Fruit fly (Drosophila melanogaster) whole organism, embryonic: Measurements from ENCODE around the gene udt.
A peak's percentile ranks its signal among the peaks of the same experiment; 100 is the strongest.

Source experiments
- CG10543 ChIP-seq: fragments of 200-800 bp; sonication (Bioruptor generic); optimal IDR thresholded peaks from 3 replicates; lab custom pipeline; 2017; ENCODE audit warnings: missing biosample characterization, mild to moderate bottlenecking, missing genetic modification characterization, moderate library complexity
- CG11398 ChIP-seq: fragments of 200-800 bp; sonication (Bioruptor generic); optimal IDR thresholded peaks from 2 replicates; lab custom pipeline; 2016; ENCODE audit warnings: missing biosample characterization, missing genetic modification characterization
- CG11456 ChIP-seq: fragments of 200-800 bp; sonication (Bioruptor generic); IDR thresholded peaks from 3 replicates; pipeline ENCODE4 v1.3.6; 2022; ENCODE audit warnings: missing biosample characterization, missing genetic modification characterization
- CG12769 ChIP-seq: fragments of 200-800 bp; sonication (Bioruptor generic); optimal IDR thresholded peaks from 2 replicates; lab custom pipeline; 2019; ENCODE audit warnings: missing biosample characterization, mild to moderate bottlenecking, missing genetic modification characterization, moderate library complexity
- CG13287 ChIP-seq: fragments of 200-800 bp; sonication (Bioruptor generic); IDR thresholded peaks from 2 replicates; pipeline ENCODE4 v1.3.6; 2022; ENCODE audit warnings: missing biosample characterization, missing genetic modification characterization; ENCODE audit not compliant: partially characterized antibody
- CG13894 ChIP-seq: fragments of 200-800 bp; sonication (Bioruptor generic); optimal IDR thresholded peaks from 3 replicates; lab custom pipeline; 2018; ENCODE audit warnings: missing biosample characterization, mild to moderate bottlenecking, missing genetic modification characterization, moderate library complexity
- CG15269 ChIP-seq: fragments of 200-800 bp; sonication (Bioruptor generic); optimal IDR thresholded peaks from 2 replicates; lab custom pipeline; 2018; ENCODE audit warnings: missing biosample characterization, mild to moderate bottlenecking, missing genetic modification characterization, moderate library complexity
- CG1602 ChIP-seq: fragments of 200-800 bp; sonication (Bioruptor generic); optimal IDR thresholded peaks from 3 replicates; lab custom pipeline; 2016; ENCODE audit warnings: missing biosample characterization, missing genetic modification characterization
- CG16779 ChIP-seq: fragments of 200-800 bp; sonication (Bioruptor generic); IDR thresholded peaks from 2 replicates; pipeline ENCODE4 v1.3.6; 2022; ENCODE audit warnings: missing biosample characterization, missing genetic modification characterization
- CG17912 ChIP-seq: fragments of 200-800 bp; sonication (Bioruptor generic); optimal IDR thresholded peaks from 2 replicates; lab custom pipeline; 2018; ENCODE audit warnings: missing biosample characterization, mild to moderate bottlenecking, missing genetic modification characterization
- CG2120 ChIP-seq: fragments of 200-800 bp; sonication (Bioruptor generic); optimal IDR thresholded peaks from 3 replicates; lab custom pipeline; 2016; ENCODE audit warnings: missing biosample characterization, missing genetic modification characterization
- CG2678 ChIP-seq: fragments of 200-800 bp; sonication (Bioruptor generic); optimal IDR thresholded peaks from 3 replicates; lab custom pipeline; 2019; ENCODE audit warnings: missing biosample characterization, mild to moderate bottlenecking, missing genetic modification characterization, moderate library complexity
- CG30020 ChIP-seq: fragments of 200-800 bp; optimal IDR thresholded peaks from 2 replicates; lab custom pipeline; 2019; ENCODE audit warnings: missing biosample characterization, mild to moderate bottlenecking, missing genetic modification characterization, moderate library complexity
- CG32767 ChIP-seq: fragments of 200-800 bp; sonication (Bioruptor generic); IDR thresholded peaks from 2 replicates; pipeline ENCODE4 v1.3.6; 2022; ENCODE audit warnings: missing biosample characterization, missing genetic modification characterization
- CG34376 ChIP-seq: fragments of 200-800 bp; sonication (Bioruptor generic); optimal IDR thresholded peaks from 2 replicates; lab custom pipeline; 2018; ENCODE audit warnings: missing biosample characterization, mild to moderate bottlenecking, missing genetic modification characterization
- CG4404 ChIP-seq: fragments of 200-800 bp; sonication (Bioruptor generic); IDR thresholded peaks from 2 replicates; pipeline ENCODE4 v1.3.6; 2022; ENCODE audit warnings: missing biosample characterization, missing genetic modification characterization
- CG6813 ChIP-seq: fragments of 200-800 bp; sonication (Bioruptor generic); optimal IDR thresholded peaks from 2 replicates; lab custom pipeline; 2017; ENCODE audit warnings: missing biosample characterization, missing genetic modification characterization, mild to moderate bottlenecking, moderate library complexity, missing genetic modification reagents
- CG7372 ChIP-seq: fragments of 200-800 bp; sonication (Bioruptor generic); IDR thresholded peaks from 2 replicates; pipeline ENCODE4 v1.3.6; 2022; ENCODE audit warnings: missing biosample characterization, missing genetic modification characterization
- CG9876 ChIP-seq: fragments of 200-800 bp; sonication (Bioruptor generic); optimal IDR thresholded peaks from 2 replicates; lab custom pipeline; 2016; ENCODE audit warnings: missing biosample characterization, missing genetic modification characterization
- CHES-1-like ChIP-seq: fragments of 200-800 bp; sonication (Bioruptor generic); optimal IDR thresholded peaks from 2 replicates; lab custom pipeline; 2016; ENCODE audit warnings: missing biosample characterization, missing genetic modification characterization
- Deaf1 ChIP-seq: fragments of 200-800 bp; optimal IDR thresholded peaks from 3 replicates; lab custom pipeline; 2019; ENCODE audit warnings: missing biosample characterization, mild to moderate bottlenecking, missing genetic modification characterization, moderate library complexity
- Dip2 ChIP-seq: fragments of 200-800 bp; sonication (Bioruptor generic); IDR thresholded peaks from 2 replicates; pipeline ENCODE4 v1.3.6; 2022; ENCODE audit warnings: missing biosample characterization, missing genetic modification characterization
- Fer1 ChIP-seq: fragments of 200-800 bp; sonication (Bioruptor generic); optimal IDR thresholded peaks from 2 replicates; lab custom pipeline; 2017; ENCODE audit warnings: missing biosample characterization, mild to moderate bottlenecking, missing genetic modification characterization
- MBD-R2 ChIP-seq: fragments of 200-800 bp; sonication (Bioruptor generic); IDR thresholded peaks from 2 replicates; pipeline ENCODE4 v1.3.6; 2022; ENCODE audit warnings: missing biosample characterization, missing genetic modification characterization
- Myb ChIP-seq: fragments of 200-800 bp; sonication (Bioruptor generic); optimal IDR thresholded peaks from 2 replicates; lab custom pipeline; 2016; ENCODE audit warnings: missing biosample characterization, missing genetic modification characterization
- Ravus ChIP-seq: fragments of 200-800 bp; sonication (Bioruptor generic); IDR thresholded peaks from 2 replicates; pipeline ENCODE4 v1.3.6; 2022; ENCODE audit warnings: missing biosample characterization, missing genetic modification characterization
- Scr ChIP-seq: fragments of 200-800 bp; sonication (Bioruptor generic); IDR thresholded peaks from 2 replicates; pipeline ENCODE4 v1.3.6; 2022; ENCODE audit warnings: missing biosample characterization, missing genetic modification characterization; ENCODE audit not compliant: partially characterized antibody
- cad ChIP-seq: fragments of >200 bp; optimal IDR thresholded peaks from 2 replicates; lab custom pipeline; 2017; ENCODE audit warnings: missing biosample characterization, missing genetic modification characterization
- crc ChIP-seq: fragments of 200-800 bp; sonication (Bioruptor generic); optimal IDR thresholded peaks from 2 replicates; lab custom pipeline; 2016; ENCODE audit warnings: missing biosample characterization, missing genetic modification characterization
- ewg ChIP-seq: fragments of 200-800 bp; sonication (Bioruptor generic); optimal IDR thresholded peaks from 3 replicates; lab custom pipeline; 2017; ENCODE audit warnings: mild to moderate bottlenecking, missing biosample characterization, missing genetic modification reagents, missing genetic modification characterization
- fd96Cb ChIP-seq: fragments of 200-800 bp; sonication (Bioruptor generic); optimal IDR thresholded peaks from 2 replicates; lab custom pipeline; 2018; ENCODE audit warnings: missing biosample characterization, mild to moderate bottlenecking, missing genetic modification characterization, moderate library complexity
- ftz-f1 ChIP-seq: fragments of 200-800 bp; sonication (Bioruptor generic); optimal IDR thresholded peaks from 2 replicates; lab custom pipeline; 2016; ENCODE audit warnings: missing biosample characterization, missing genetic modification characterization
- gce ChIP-seq: fragments of 200-800 bp; sonication (Bioruptor generic); IDR thresholded peaks from 3 replicates; pipeline ENCODE4 v1.3.6; 2022; ENCODE audit warnings: missing biosample characterization, missing genetic modification characterization
- jigr1 ChIP-seq: fragments of 200-800 bp; sonication (Bioruptor generic); IDR thresholded peaks from 3 replicates; pipeline ENCODE4 v1.3.6; 2022; ENCODE audit warnings: missing biosample characterization, missing genetic modification characterization
- lola ChIP-seq, 3 experiments: fragments of >200 bp in 2 of 3; fragments of 200-800 bp in 1 of 3; sonication (Bioruptor generic) in 1 of 3; optimal IDR thresholded peaks; 2 replicates each; lab custom pipeline; 2017 to 2019; ENCODE audit warnings: missing biosample characterization in 3 of 3, missing genetic modification characterization in 3 of 3, mild to moderate bottlenecking in 1 of 3, moderate library complexity in 1 of 3
- luna ChIP-seq: fragments of 200-800 bp; sonication (Bioruptor generic); optimal IDR thresholded peaks from 2 replicates; lab custom pipeline; 2016; ENCODE audit warnings: missing biosample characterization, missing genetic modification characterization
- maf-S ChIP-seq: fragments of 200-800 bp; sonication (Bioruptor generic); optimal IDR thresholded peaks from 2 replicates; lab custom pipeline; 2016; ENCODE audit warnings: missing biosample characterization, missing genetic modification characterization
- mld ChIP-seq: fragments of 200-800 bp; sonication (Bioruptor generic); IDR thresholded peaks from 3 replicates; pipeline ENCODE4 v1.3.6; 2022; ENCODE audit warnings: missing biosample characterization, missing genetic modification characterization; ENCODE audit not compliant: partially characterized antibody
- pho ChIP-seq: fragments of 200-800 bp; sonication (Bioruptor generic); optimal IDR thresholded peaks from 2 replicates; lab custom pipeline; 2016; ENCODE audit warnings: missing biosample characterization, missing genetic modification characterization
- rib ChIP-seq: fragments of 200-800 bp; sonication (Bioruptor generic); IDR thresholded peaks from 2 replicates; pipeline ENCODE4 v1.3.6; 2022; ENCODE audit warnings: missing biosample characterization, missing genetic modification characterization
- sc ChIP-seq, 3 experiments: fragments of >200 bp in 2 of 3; fragments of 200-800 bp in 1 of 3; sonication (Bioruptor generic) in 1 of 3; optimal IDR thresholded peaks; 2 replicates in 2 of 3; 3 replicates in 1 of 3; lab custom pipeline; 2017; ENCODE audit warnings: mild to moderate bottlenecking in 1 of 3, missing biosample characterization in 1 of 3, missing genetic modification characterization in 1 of 3, missing genetic modification reagents in 1 of 3
- scrt ChIP-seq: fragments of 200-800 bp; sonication (Bioruptor generic); optimal IDR thresholded peaks from 2 replicates; lab custom pipeline; 2018; ENCODE audit warnings: missing biosample characterization, mild to moderate bottlenecking, missing genetic modification characterization, moderate library complexity
- sob ChIP-seq: fragments of 200-800 bp; sonication (Bioruptor generic); IDR thresholded peaks from 2 replicates; pipeline ENCODE4 v1.3.6; 2022; ENCODE audit warnings: missing biosample characterization, missing genetic modification characterization
- sqz ChIP-seq: fragments of 200-800 bp; sonication (Bioruptor generic); optimal IDR thresholded peaks from 3 replicates; lab custom pipeline; 2018; ENCODE audit warnings: missing biosample characterization, mild to moderate bottlenecking, missing genetic modification characterization
- sug ChIP-seq: fragments of 200-800 bp; optimal IDR thresholded peaks from 2 replicates; lab custom pipeline; 2019; ENCODE audit warnings: missing biosample characterization, mild to moderate bottlenecking, missing genetic modification characterization, moderate library complexity
- wek ChIP-seq: fragments of 200-800 bp; sonication (Bioruptor generic); optimal IDR thresholded peaks from 3 replicates; lab custom pipeline; 2018; ENCODE audit warnings: missing biosample characterization, mild to moderate bottlenecking, missing genetic modification characterization, moderate library complexity
- zfh1 ChIP-seq: fragments of 200-800 bp; sonication (Bioruptor generic); IDR thresholded peaks from 3 replicates; pipeline ENCODE4 v1.3.6; 2022; ENCODE audit warnings: missing biosample characterization, missing genetic modification characterization

Gene udt

DNA sequence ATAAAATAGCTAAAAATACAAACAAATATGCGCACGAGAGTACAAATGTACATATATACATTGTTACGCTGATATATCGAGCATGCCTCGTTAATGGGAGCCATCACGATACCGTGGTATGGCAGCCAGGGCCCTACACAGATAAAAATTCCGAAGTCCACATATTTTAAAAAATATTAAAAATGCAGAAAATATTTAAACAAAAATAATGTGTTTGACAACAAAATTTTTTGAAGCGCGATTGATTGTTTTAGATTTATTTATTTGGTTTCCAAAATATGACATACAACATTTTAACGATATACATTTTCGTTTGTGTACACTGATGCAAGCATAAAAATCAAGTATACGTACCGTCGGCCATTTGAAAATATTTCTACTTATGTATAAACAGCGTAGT, 36.3 kb downstream of the udt start (continued):
- TF ChIP-seq scrt (GFP tag; lab: Kevin White, UChicago) (peak; percentile 78), maf-S (GFP tag; lab: Kevin White, UChicago) (peak; percentile 73), CG11398 (GFP tag; lab: Kevin White, UChicago) (peak; percentile 3), lola (GFP tag; optimal IDR thresholded peaks at IDR 0.05; lab: Kevin White, UChicago) (no peak), CG16779 (0 out of 2 replicates have a peak, but pooled peaks have one; percentile 64), zfh1 (GFP tag; lab: Robert Waterston, UW) (peak; percentile 73; the same call in 1 of the 3 replicates), pho (peak; percentile 78), CHES-1-like (GFP tag; lab: Kevin White, UChicago) (peak; percentile 58), CG1602 (GFP tag; lab: Kevin White, UChicago) (peak; percentile 59), gce (no peak), crc (GFP tag; lab: Kevin White, UChicago) (peak; percentile 53), CG17912 (GFP tag; lab: Kevin White, UChicago) (no peak), CG11456 (GFP tag; lab: Robert Waterston, UW) (peak; percentile 75; the same call in 2 of the 3 replicates), Myb (GFP tag; lab: Kevin White, UChicago) (peak; percentile 42)

DNA sequence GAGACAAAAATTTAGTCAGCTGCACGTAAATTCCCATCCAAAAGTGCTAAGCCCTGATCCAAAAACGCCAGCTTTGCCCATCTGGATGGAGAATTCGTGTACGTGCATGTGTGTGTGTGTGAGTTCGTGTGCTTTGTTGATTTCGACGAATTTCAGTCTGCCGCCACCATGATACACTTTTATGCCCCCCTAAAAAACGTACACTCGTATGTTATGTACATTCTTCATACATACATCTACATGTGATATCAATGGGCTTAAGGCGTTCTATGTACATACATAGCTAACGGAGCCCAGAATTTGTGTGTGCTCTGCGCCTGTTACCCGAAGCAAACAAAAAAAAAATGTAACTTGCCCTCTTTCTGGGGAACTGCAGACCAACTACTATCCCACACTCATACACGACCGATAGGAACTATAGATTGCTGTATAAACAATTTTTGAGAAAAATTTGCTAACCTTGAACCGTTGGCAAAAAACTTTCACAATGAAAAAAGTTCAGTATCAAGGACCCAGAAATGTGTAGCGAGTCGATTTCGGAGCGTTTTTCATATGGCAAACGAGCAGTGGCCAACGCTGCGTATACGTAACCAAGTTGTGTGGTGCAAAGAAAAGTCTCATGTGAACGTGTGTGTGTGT, 37.2 kb downstream of the udt start:
- TF ChIP-seq CG32767 (GFP tag; lab: Robert Waterston, UW) (0 out of 2 replicates have a peak, but pooled peaks have one; percentile 14), sqz (GFP tag; lab: Kevin White, UChicago) (peak; percentile 78), Dip2 (no peak), CG34376 (GFP tag; lab: Kevin White, UChicago) (peak; percentile 78), MBD-R2 (peak; percentile 20; the same call in 1 of the 2 replicates), Scr (peak; percentile 21; the same call in 1 of the 2 replicates), CG13894 (tag; lab: Kevin White, UChicago) (peak; percentile 93), CG2678 (tag; lab: Kevin White, UChicago) (peak; percentile 46), mld (GFP tag; lab: Robert Waterston, UW) (no peak), sc (optimal IDR thresholded peaks at IDR 0.05; lab: Kevin White, UChicago) (no peak), sc (GFP tag; optimal IDR thresholded peaks at IDR 0.05; lab: Kevin White, UChicago) (peak; percentile 1), ewg (GFP tag; lab: Kevin White, UChicago) (no peak), CG12769 (peak; percentile 55), CG9876 (no peak), CG17912 (GFP tag; lab: Kevin White, UChicago) (no peak), Fer1 (peak; percentile 60), rib (GFP tag; lab: Robert Waterston, UW) (peak; percentile 67; the same call in 1 of the 2 replicates), CG6813 (no peak), sug (tag; lab: Kevin White, UChicago) (peak; percentile 81), cad (GFP tag; lab: Kevin White, UChicago) (no peak), sob (GFP tag; lab: Robert Waterston, UW) (peak; percentile 63; the same call in 1 of the 2 replicates), wek (peak; percentile 30), CG2120 (peak; percentile 33), luna (no peak), fd96Cb (tag; lab: Kevin White, UChicago) (no peak), ftz-f1 (GFP tag; lab: Kevin White, UChicago) (peak; percentile 71), CG15269 (tag; lab: Kevin White, UChicago) (peak; percentile 9), jigr1 (no peak), Ravus (GFP tag; lab: Robert Waterston, UW) (no peak), CG13287 (GFP tag; lab: Robert Waterston, UW) (0 out of 2 replicates have a peak, but pooled peaks have one; percentile 7), CG30020 (tag; lab: Kevin White, UChicago) (no peak), Deaf1 (peak; percentile 67), CG4404 (GFP tag; lab: Robert Waterston, UW) (no peak), CG10543 (GFP tag; lab: Kevin White, UChicago) (peak; percentile 86), CG7372 (GFP tag; lab: Robert Waterston, UW) (peak; percentile 49; the same call in 1 of the 2 replicates)
